Fruit fly (Drosophila melanogaster): ENCODE data around the gene promL.

The promL gene

dm6 chr3L:3081146-3081872, 46.2 kb downstream of the promL start (continued):
- TF ChIP-seq toy (GFP tag; IDR thresholded peaks at IDR 0.05) (peak; percentile 93), lilli (GFP tag; optimal IDR thresholded peaks at IDR 0.05) (peak; percentile 99), Hey (tag; optimal IDR thresholded peaks at IDR 0.05) (peak; percentile 89), CG3163 (GFP tag; optimal IDR thresholded peaks at IDR 0.05) (peak; percentile 78), CG13123 (GFP tag; optimal IDR thresholded peaks at IDR 0.05) (peak; percentile 96), Kr (GFP tag; optimal IDR thresholded peaks at IDR 0.05) (no peak), hbn (GFP tag; IDR thresholded peaks at IDR 0.05; ENCODE audit: partially characterized antibody) (0 out of 2 replicates have a peak, but pooled peaks have one; percentile 29), Tbp (GFP tag; optimal IDR thresholded peaks at IDR 0.05) (no peak), sens (GFP tag) (peak; percentile 100), luna (GFP tag; optimal IDR thresholded peaks at IDR 0.05) (peak; percentile 65), Atf3 (GFP tag; optimal IDR thresholded peaks at IDR 0.05) (peak; percentile 92), grau (tag; optimal IDR thresholded peaks at IDR 0.05) (peak; percentile 96), mam (GFP tag; optimal IDR thresholded peaks at IDR 0.05) (peak; percentile 97), gro (GFP tag; optimal IDR thresholded peaks at IDR 0.05) (peak; percentile 97), twi (tag; optimal IDR thresholded peaks at IDR 0.05) (peak; percentile 90), CG6683 (GFP tag; optimal IDR thresholded peaks at IDR 0.05) (peak; percentile 98), Taf1 (GFP tag; IDR thresholded peaks at IDR 0.05) (peak; percentile 97), CG3407 (GFP tag; optimal IDR thresholded peaks at IDR 0.05) (peak; percentile 97), dm (GFP tag; optimal IDR thresholded peaks at IDR 0.05) (peak; percentile 90), CG17385 (GFP tag; optimal IDR thresholded peaks at IDR 0.05) (peak; percentile 97), CG15696 (tag; optimal IDR thresholded peaks at IDR 0.05) (peak; percentile 90), Aef1 (GFP tag; IDR thresholded peaks at IDR 0.05) (peak; percentile 98), bsh (GFP tag; optimal IDR thresholded peaks at IDR 0.05) (peak; percentile 98 to 99), NK7.1 (GFP tag; optimal IDR thresholded peaks at IDR 0.05) (peak; percentile 94), Antp (GFP tag; optimal IDR thresholded peaks at IDR 0.05) (peak; percentile 94), CG10366 (GFP tag; IDR thresholded peaks at IDR 0.05) (peak; percentile 99), CG31388 (GFP tag; optimal IDR thresholded peaks at IDR 0.05) (peak; percentile 95), CG3281 (GFP tag; optimal IDR thresholded peaks at IDR 0.05) (peak; percentile 99), sqz (GFP tag; optimal IDR thresholded peaks at IDR 0.05) (peak; percentile 99), CG11398 (GFP tag; optimal IDR thresholded peaks at IDR 0.05) (peak; percentile 91), CG7745 (tag; optimal IDR thresholded peaks at IDR 0.05) (peak; percentile 91), Hr78 (GFP tag; optimal IDR thresholded peaks at IDR 0.05) (peak in 1 of 2 experiments; percentile 77), CG10267 (tag; optimal IDR thresholded peaks at IDR 0.05) (peak; percentile 95), aop (GFP tag; IDR thresholded peaks at IDR 0.05) (peak; percentile 87), fu2 (GFP tag; optimal IDR thresholded peaks at IDR 0.05) (peak; percentile 93), tap (tag; optimal IDR thresholded peaks at IDR 0.05) (peak; percentile 98), Dfd (GFP tag; optimal IDR thresholded peaks at IDR 0.05) (no peak), CG7839 (tag; optimal IDR thresholded peaks at IDR 0.05) (peak; percentile 98), rib (GFP tag; IDR thresholded peaks at IDR 0.05) (peak; percentile 98), CG4424 (GFP tag; optimal IDR thresholded peaks at IDR 0.05) (peak; percentile 99), CG7372 (GFP tag; IDR thresholded peaks at IDR 0.05) (peak; percentile 97), ci (GFP tag; IDR thresholded peaks at IDR 0.05) (peak; percentile 99), CG2889 (GFP tag; IDR thresholded peaks at IDR 0.05) (peak; percentile 98), ems (GFP tag; optimal IDR thresholded peaks at IDR 0.05) (peak; percentile 98), CG12104 (GFP tag; optimal IDR thresholded peaks at IDR 0.05) (peak; percentile 97), Dek (tag; optimal IDR thresholded peaks at IDR 0.05) (peak; percentile 98), cas (GFP tag; IDR thresholded peaks at IDR 0.05) (peak; percentile 97), CG18619 (GFP tag; optimal IDR thresholded peaks at IDR 0.05) (peak; percentile 98), CG33557 (GFP tag; optimal IDR thresholded peaks at IDR 0.05) (peak; percentile 96), oc (tag; optimal IDR thresholded peaks at IDR 0.05) (peak; percentile 99)
